Worm (Caenorhabditis elegans) whole organism, L1 larva: ENCODE results near the gene tsr-1.

Source experiments
- F16B12.6 ChIP-seq: fragments of 150-350 bp; optimal IDR thresholded peaks from 2 replicates; lab custom pipeline; 2014; ENCODE audit warnings: missing biosample characterization, missing genetic modification characterization
- aha-1 ChIP-seq: fragments of 150-350 bp; optimal IDR thresholded peaks from 2 replicates; lab custom pipeline; 2014; ENCODE audit warnings: missing biosample characterization, missing genetic modification characterization
- ama-1 ChIP-seq: fragments of 150-350 bp; optimal IDR thresholded peaks from 2 replicates; lab custom pipeline; 2014
- ceh-90 ChIP-seq: sonication (generic microtip); optimal IDR thresholded peaks from 2 replicates; lab custom pipeline; 2016; ENCODE audit warnings: missing genetic modification characterization, missing compliant biosample characterization
- dsc-1 ChIP-seq: sonication (generic microtip); optimal IDR thresholded peaks from 2 replicates; lab custom pipeline; 2016; ENCODE audit warnings: mild to moderate bottlenecking, missing genetic modification characterization, missing compliant biosample characterization
- efl-1 ChIP-seq, 4 experiments: fragments of 150-350 bp; optimal IDR thresholded peaks in 3 of 4; peaks in 1 of 4; 1 replicate in 1 of 4; 2 replicates in 3 of 4; lab custom pipeline; 2014; ENCODE audit warnings: missing biosample characterization in 2 of 4, missing genetic modification characterization in 2 of 4, missing genetic modification reagents in 2 of 4
- efl-3 ChIP-seq: fragments of 200-800 bp; sonication (Bioruptor generic); optimal IDR thresholded peaks from 2 replicates; lab custom pipeline; 2018; ENCODE audit warnings: mild to moderate bottlenecking, missing genetic modification characterization, missing compliant biosample characterization
- egl-13 ChIP-seq: sonication (generic microtip); optimal IDR thresholded peaks from 2 replicates; lab custom pipeline; 2016; ENCODE audit warnings: missing genotype, missing genetic modification reagents, missing genetic modification characterization, missing compliant biosample characterization
- elt-2 ChIP-seq: sonication (generic microtip); optimal IDR thresholded peaks from 2 replicates; lab custom pipeline; 2016; ENCODE audit warnings: missing genetic modification characterization, mild to moderate bottlenecking, inconsistent platforms, missing compliant biosample characterization, missing genetic modification reagents
- fkh-4 ChIP-seq: sonication (generic microtip); optimal IDR thresholded peaks from 2 replicates; lab custom pipeline; 2016; ENCODE audit warnings: missing compliant biosample characterization, missing genetic modification characterization, borderline replicate concordance
- irx-1 ChIP-seq: sonication (generic microtip); optimal IDR thresholded peaks from 2 replicates; lab custom pipeline; 2016; ENCODE audit warnings: missing genetic modification characterization, missing compliant biosample characterization
- lin-13 ChIP-seq: fragments of 150-350 bp; optimal IDR thresholded peaks from 2 replicates; lab custom pipeline; 2014; ENCODE audit warnings: missing biosample characterization, missing genetic modification reagents, missing genetic modification characterization
- lin-35 ChIP-seq, 2 experiments: fragments of 150-350 bp; optimal IDR thresholded peaks; 2 replicates each; lab custom pipeline; 2014; ENCODE audit warnings: missing biosample characterization in 2 of 2, missing genetic modification characterization in 2 of 2, missing genetic modification reagents in 2 of 2
- lin-39 ChIP-seq: fragments of 150-350 bp; optimal IDR thresholded peaks from 2 replicates; lab custom pipeline; 2014; ENCODE audit warnings: missing biosample characterization, missing genetic modification reagents, missing genetic modification characterization
- mab-9 ChIP-seq: fragments of 200-800 bp; sonication (Bioruptor generic); IDR thresholded peaks from 2 replicates; pipeline ENCODE4 v1.3.6; 2022; ENCODE audit warnings: missing genetic modification reagents, missing genetic modification characterization, missing compliant biosample characterization
- mdl-1 ChIP-seq, 2 experiments: fragments of 150-350 bp; optimal IDR thresholded peaks; 2 replicates each; lab custom pipeline; 2014 to 2017; ENCODE audit warnings: missing biosample characterization in 2 of 2, missing genetic modification characterization in 2 of 2, inconsistent platforms in 1 of 2
- mef-2 ChIP-seq: fragments of 150-350 bp; optimal IDR thresholded peaks from 2 replicates; lab custom pipeline; 2014; ENCODE audit warnings: missing biosample characterization, missing genetic modification characterization
- mep-1 ChIP-seq: fragments of 150-350 bp; optimal IDR thresholded peaks from 2 replicates; lab custom pipeline; 2014; ENCODE audit warnings: missing biosample characterization, missing genetic modification characterization
- nhr-12 ChIP-seq: sonication (generic microtip); optimal IDR thresholded peaks from 2 replicates; lab custom pipeline; 2017; ENCODE audit warnings: missing biosample characterization, missing genetic modification characterization
- nhr-20 ChIP-seq: sonication (generic microtip); optimal IDR thresholded peaks from 2 replicates; lab custom pipeline; 2016; ENCODE audit warnings: mild to moderate bottlenecking, missing genetic modification characterization, missing compliant biosample characterization
- nhr-28 ChIP-seq: fragments of 150-350 bp; optimal IDR thresholded peaks from 2 replicates; lab custom pipeline; 2014; ENCODE audit warnings: missing biosample characterization, missing genetic modification characterization
- nhr-47 ChIP-seq: sonication (generic microtip); optimal IDR thresholded peaks from 2 replicates; lab custom pipeline; 2016; ENCODE audit warnings: mild to moderate bottlenecking, missing genetic modification characterization, moderate library complexity, missing compliant biosample characterization
- nhr-71 ChIP-seq: sonication (generic microtip); optimal IDR thresholded peaks from 2 replicates; lab custom pipeline; 2016; ENCODE audit warnings: mild to moderate bottlenecking, missing genetic modification characterization, moderate library complexity, missing compliant biosample characterization
- nhr-76 ChIP-seq: sonication (generic microtip); optimal IDR thresholded peaks from 2 replicates; lab custom pipeline; 2017; ENCODE audit warnings: missing biosample characterization, missing genetic modification characterization
- nhr-84 ChIP-seq: sonication (generic microtip); optimal IDR thresholded peaks from 2 replicates; lab custom pipeline; 2017; ENCODE audit warnings: missing biosample characterization, missing genetic modification characterization
- nhr-85 ChIP-seq: sonication (generic microtip); peaks from one replicate; lab custom pipeline; 2016; ENCODE audit warnings: missing genetic modification characterization, inconsistent platforms, missing compliant biosample characterization
- nhr-90 ChIP-seq: sonication (generic microtip); optimal IDR thresholded peaks from 2 replicates; lab custom pipeline; 2016; ENCODE audit warnings: mild to moderate bottlenecking, missing genetic modification characterization, missing compliant biosample characterization; ENCODE audit not compliant: poor library complexity
- rnt-1 ChIP-seq: sonication (generic microtip); optimal IDR thresholded peaks from 2 replicates; lab custom pipeline; 2016; ENCODE audit warnings: mild to moderate bottlenecking, missing genetic modification characterization, moderate library complexity, missing compliant biosample characterization
- skn-1 ChIP-seq: fragments of 150-350 bp; optimal IDR thresholded peaks from 2 replicates; lab custom pipeline; 2014; ENCODE audit warnings: missing biosample characterization, missing genetic modification characterization
- snpc-4 ChIP-seq: fragments of 150-350 bp; optimal IDR thresholded peaks from 2 replicates; lab custom pipeline; 2014; ENCODE audit warnings: missing biosample characterization, missing genetic modification characterization
- sox-4 ChIP-seq: sonication (generic microtip); optimal IDR thresholded peaks from 2 replicates; lab custom pipeline; 2016; ENCODE audit warnings: missing genetic modification characterization, missing compliant biosample characterization
- tbx-2 ChIP-seq: sonication (generic microtip); optimal IDR thresholded peaks from 2 replicates; lab custom pipeline; 2016; ENCODE audit warnings: missing genetic modification characterization, missing compliant biosample characterization
- unc-130 ChIP-seq: fragments of 150-350 bp; optimal IDR thresholded peaks from 2 replicates; lab custom pipeline; 2017; ENCODE audit warnings: missing biosample characterization, missing genetic modification characterization, inconsistent platforms
- unc-62 ChIP-seq: fragments of 150-350 bp; optimal IDR thresholded peaks from 2 replicates; lab custom pipeline; 2014; ENCODE audit warnings: missing biosample characterization, missing genetic modification reagents, missing genetic modification characterization
- unc-98 ChIP-seq: fragments of 200-800 bp; sonication (Bioruptor generic); IDR thresholded peaks from 2 replicates; pipeline ENCODE4 v1.3.6; 2022; ENCODE audit warnings: missing genetic modification characterization, missing compliant biosample characterization
- vab-15 ChIP-seq: sonication (generic microtip); optimal IDR thresholded peaks from 2 replicates; lab custom pipeline; 2017; ENCODE audit warnings: missing genotype, mild to moderate bottlenecking, missing genetic modification characterization, missing compliant biosample characterization
- xbp-1 ChIP-seq: sonication (generic microtip); optimal IDR thresholded peaks from 2 replicates; lab custom pipeline; 2016; ENCODE audit warnings: missing genetic modification characterization, missing compliant biosample characterization
- ztf-11 ChIP-seq, 2 experiments: sonication (generic microtip); optimal IDR thresholded peaks; 2 replicates each; lab custom pipeline; 2016 to 2017; ENCODE audit warnings: missing genetic modification characterization in 2 of 2, missing biosample characterization in 1 of 2, missing compliant biosample characterization in 1 of 2

The tsr-1 gene

DNA sequence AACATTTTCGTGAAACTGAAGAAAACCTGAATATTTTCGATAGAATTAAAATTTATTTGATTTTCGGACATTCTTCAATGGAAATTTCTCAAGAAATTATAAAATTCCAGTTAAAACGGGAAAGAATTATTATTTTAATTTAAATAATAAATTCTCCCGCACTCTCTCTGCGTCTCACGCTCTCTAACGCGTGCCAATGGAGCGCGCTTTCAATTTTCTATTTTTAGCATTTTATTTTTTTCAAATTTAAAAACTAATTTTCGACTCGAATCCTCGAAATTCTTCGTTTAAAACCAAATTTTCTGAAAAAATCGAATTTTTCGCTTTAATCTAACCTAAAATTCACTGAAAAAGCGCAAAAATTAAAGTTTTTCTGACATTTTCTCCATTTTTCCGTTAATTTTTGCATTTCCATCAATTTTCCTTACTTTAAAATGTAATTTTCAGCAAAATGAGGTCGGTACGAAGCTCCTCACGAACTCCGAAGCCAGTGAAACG lies 31.3 kb upstream of the tsr-1 start, which contains the start of gene gbas-1 (continued):
- TF ChIP-seq mdl-1 (tag; optimal IDR thresholded peaks at IDR 0.05; lab: Kevin White, UChicago) = no peak
- TF ChIP-seq F16B12.6 (tag; lab: Kevin White, UChicago) = peak; percentile 10
- peak; percentile 81 to 89 for TF ChIP-seq lin-35 (GFP tag; optimal IDR thresholded peaks at IDR 0.05; lab: Kevin White, UChicago)
- TF ChIP-seq ama-1 = no peak
- no peak for TF ChIP-seq sox-4 (tag; lab: Kevin White, UChicago)
- no peak for TF ChIP-seq elt-2
- peak; percentile 82 for TF ChIP-seq mef-2 (tag; lab: Kevin White, UChicago)
- TF ChIP-seq nhr-47 (tag; lab: Kevin White, UChicago) = no peak
- TF ChIP-seq unc-130 = no peak
- no peak for TF ChIP-seq nhr-85
- TF ChIP-seq aha-1 (tag; lab: Kevin White, UChicago) = no peak
- TF ChIP-seq egl-13 (tag; lab: Kevin White, UChicago) = no peak
- TF ChIP-seq vab-15 (tag; lab: Kevin White, UChicago) = no peak
- TF ChIP-seq nhr-76 (tag; lab: Kevin White, UChicago) = no peak
- TF ChIP-seq irx-1 (tag; lab: Kevin White, UChicago) = no peak
- TF ChIP-seq efl-3 = no peak
- no peak for TF ChIP-seq unc-98
- no peak for TF ChIP-seq ztf-11 (tag; optimal IDR thresholded peaks at IDR 0.05; lab: Kevin White, UChicago)
- peak; percentile 41 to 87 for TF ChIP-seq efl-1 (optimal IDR thresholded peaks at IDR 0.05; lab: Kevin White, UChicago)
- TF ChIP-seq efl-1 (GFP tag; optimal IDR thresholded peaks at IDR 0.05 in 1 of 2; lab: Kevin White, UChicago) = peak; percentile 88 to 98
- TF ChIP-seq nhr-90 (tag; lab: Kevin White, UChicago) = no peak
- peak; percentile 38 for TF ChIP-seq xbp-1 (tag; lab: Kevin White, UChicago)
- peak; percentile 4 for TF ChIP-seq snpc-4 (tag; lab: Kevin White, UChicago)
- TF ChIP-seq nhr-20 = no peak
- TF ChIP-seq ceh-90 (tag; lab: Kevin White, UChicago) = no peak
- no peak for TF ChIP-seq nhr-71 (tag; lab: Kevin White, UChicago)
- TF ChIP-seq lin-39 (tag; lab: Kevin White, UChicago) = peak; percentile 40

DNA sequence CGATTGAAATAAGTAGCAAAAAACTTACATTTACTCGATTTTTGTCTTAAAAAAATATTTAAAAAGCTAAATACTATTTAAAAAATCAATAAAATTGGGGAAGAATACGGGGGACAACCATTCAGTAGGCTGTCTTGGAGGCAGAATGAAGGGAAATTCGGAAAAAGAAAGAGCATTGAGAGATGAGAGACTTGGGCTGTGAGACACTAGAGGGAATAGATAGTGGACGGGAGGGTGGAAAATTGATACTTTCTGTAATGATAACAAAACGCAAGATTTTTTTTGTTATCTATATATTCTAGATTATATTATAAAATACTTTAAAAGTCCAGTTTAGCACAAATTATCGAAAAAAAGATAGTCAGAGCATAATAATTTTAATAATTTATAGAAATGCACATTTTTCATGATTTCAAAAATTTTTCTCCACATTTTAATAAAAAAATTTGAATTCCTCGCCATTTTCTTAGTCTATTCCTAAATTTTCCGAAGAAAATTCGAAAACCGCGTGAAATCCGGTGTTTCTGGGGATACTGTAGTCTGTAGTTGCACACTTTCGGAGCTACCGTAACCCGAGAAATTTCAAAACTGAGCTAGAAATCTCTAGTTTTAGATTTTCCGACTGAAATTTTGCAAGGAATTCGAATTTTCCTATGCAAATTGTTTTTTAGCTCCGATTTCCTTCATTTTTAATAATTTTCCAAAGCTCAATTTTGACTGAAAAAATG lies 30.7 kb upstream of the tsr-1 start:
- TF ChIP-seq efl-1 (optimal IDR thresholded peaks at IDR 0.05; lab: Kevin White, UChicago) (peak in 1 of 2 experiments; percentile 3), efl-1 (GFP tag; optimal IDR thresholded peaks at IDR 0.05 in 1 of 2; lab: Kevin White, UChicago) (peak in 1 of 2 experiments; percentile 18), mep-1 (tag; lab: Kevin White, UChicago) (peak; percentile 5), rnt-1 (tag; lab: Kevin White, UChicago) (no peak), skn-1 (tag; lab: Kevin White, UChicago) (peak; percentile 17), nhr-28 (no peak), elt-2 (peak; percentile 75), F16B12.6 (tag; lab: Kevin White, UChicago) (no peak), nhr-90 (tag; lab: Kevin White, UChicago) (no peak), lin-35 (GFP tag; optimal IDR thresholded peaks at IDR 0.05; lab: Kevin White, UChicago) (peak in 1 of 2 experiments; percentile 3), nhr-85 (peak; percentile 50)
- TF ChIP-seq, all 84 proteins: peak for 6

DNA sequence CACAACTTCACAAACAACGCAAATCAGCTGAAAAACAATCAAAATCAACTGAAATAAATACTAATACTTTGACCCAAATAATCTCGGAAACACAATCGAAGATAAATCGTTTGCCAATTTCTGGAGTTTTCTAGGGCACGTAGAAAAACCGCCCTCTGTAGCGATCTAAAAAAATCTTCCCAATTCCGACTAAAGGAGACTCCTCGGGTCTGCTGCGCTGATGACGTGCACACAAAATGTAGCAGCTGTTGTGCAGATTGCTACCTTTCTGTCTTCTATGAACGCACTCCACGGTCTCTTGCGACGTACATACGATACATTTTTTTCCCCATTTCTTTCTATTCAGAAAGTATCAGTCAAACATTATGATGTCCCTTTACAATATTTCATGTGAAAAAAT lies 15.2 kb upstream of the tsr-1 start, which contains the start of gene F53G2.1:
Gene F53G2.1, plus strand, starts transcription at position 301 of the 400 bp plus-strand sequence.
- TF ChIP-seq unc-62 (GFP tag; lab: Kevin White, UChicago) = no peak
- no peak for TF ChIP-seq ama-1
- TF ChIP-seq lin-13 (GFP tag; lab: Kevin White, UChicago) = no peak
- no peak for TF ChIP-seq nhr-85
- no peak for TF ChIP-seq fkh-4 (tag; lab: Kevin White, UChicago)
- no peak for TF ChIP-seq nhr-84 (tag; lab: Kevin White, UChicago)
- no peak for TF ChIP-seq dsc-1
- TF ChIP-seq mab-9 = no peak
- no peak for TF ChIP-seq tbx-2 (tag; lab: Kevin White, UChicago)
- no peak for TF ChIP-seq nhr-12
- TF ChIP-seq unc-130 = no peak
